Worm (Caenorhabditis elegans) whole organism, L3 larva: ENCODE results near the gene grd-1.

Experiments used
- elt-2 ChIP-seq: sonication (generic microtip); optimal IDR thresholded peaks from 2 replicates; lab custom pipeline; 2016; ENCODE audit warnings: missing genetic modification reagents, mild to moderate bottlenecking, missing genetic modification characterization, missing compliant biosample characterization
- fkh-2 ChIP-seq: fragments of 150-350 bp; optimal IDR thresholded peaks from 2 replicates; lab custom pipeline; 2014; ENCODE audit warnings: missing biosample characterization, missing genetic modification reagents, missing genetic modification characterization
- jun-1 ChIP-seq: fragments of 150-350 bp; optimal IDR thresholded peaks from 2 replicates; lab custom pipeline; 2014; ENCODE audit warnings: missing biosample characterization, missing genetic modification reagents, missing genetic modification characterization
- nhr-43 ChIP-seq: sonication (generic microtip); optimal IDR thresholded peaks from 2 replicates; lab custom pipeline; 2016; ENCODE audit warnings: mild to moderate bottlenecking, missing genetic modification characterization, missing compliant biosample characterization; ENCODE audit not compliant: poor library complexity, severe bottlenecking
- nhr-77 ChIP-seq: fragments of 150-350 bp; optimal IDR thresholded peaks from 2 replicates; lab custom pipeline; 2014; ENCODE audit warnings: missing biosample characterization, missing genetic modification characterization
- ztf-11 ChIP-seq: fragments of 150-350 bp; optimal IDR thresholded peaks from 2 replicates; lab custom pipeline; 2014; ENCODE audit warnings: missing biosample characterization, missing genetic modification characterization

The grd-1 gene

DNA sequence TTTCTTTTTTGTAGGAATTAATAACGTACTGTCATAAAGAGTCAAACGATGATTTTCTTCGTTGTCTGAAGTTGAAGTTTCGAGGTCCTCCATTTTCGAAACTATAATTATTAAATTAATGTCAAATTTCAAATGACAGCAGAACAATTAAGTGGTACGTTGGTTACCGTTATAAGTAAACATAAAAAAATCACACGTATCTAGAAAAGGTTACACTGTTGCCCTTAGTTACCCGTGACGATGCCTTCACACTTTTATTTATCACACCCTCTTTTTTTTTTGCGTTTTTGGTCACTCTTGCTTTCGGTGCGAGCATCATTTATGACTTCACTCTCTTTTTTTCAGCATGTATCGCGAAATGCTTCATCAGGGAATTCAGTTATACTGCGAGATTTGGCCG lies 43.5 kb downstream of the grd-1 start, which contains the start of the genes C05C9.3 and C05C9.2:
Gene C05C9.3 (minus strand): TSS at position 101 of the 400 bp plus-strand sequence.
Gene C05C9.2 (plus strand): TSS at position 346 of the 400 bp plus-strand sequence.
- no peak for TF ChIP-seq fkh-2

DNA sequence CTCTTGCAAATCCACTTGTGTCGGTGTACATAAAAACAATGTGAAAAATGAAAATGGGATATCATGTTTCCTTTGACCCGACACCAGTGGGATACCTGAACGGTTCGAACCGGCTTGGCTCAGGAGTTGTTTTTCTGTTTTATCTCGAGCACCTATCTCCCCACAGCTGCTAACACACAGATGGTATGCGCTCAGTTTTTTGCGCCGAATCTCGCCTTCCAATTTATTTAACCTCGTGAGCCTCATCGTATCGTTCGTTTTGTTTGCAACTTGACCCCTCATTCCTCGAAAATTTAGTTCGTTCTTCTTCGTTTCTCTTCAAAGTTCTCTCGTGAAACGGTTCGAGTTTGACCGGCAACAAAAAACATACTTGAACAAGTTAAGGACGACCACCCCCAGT lies 51.3 kb downstream of the grd-1 start, which contains the start of gene C05C9.1:
Gene C05C9.1 (plus strand): TSS at position 301 of the 400 bp plus-strand sequence.
- TF ChIP-seq jun-1 (tag; lab: Kevin White, UChicago) (no peak), ztf-11 (no peak)

DNA sequence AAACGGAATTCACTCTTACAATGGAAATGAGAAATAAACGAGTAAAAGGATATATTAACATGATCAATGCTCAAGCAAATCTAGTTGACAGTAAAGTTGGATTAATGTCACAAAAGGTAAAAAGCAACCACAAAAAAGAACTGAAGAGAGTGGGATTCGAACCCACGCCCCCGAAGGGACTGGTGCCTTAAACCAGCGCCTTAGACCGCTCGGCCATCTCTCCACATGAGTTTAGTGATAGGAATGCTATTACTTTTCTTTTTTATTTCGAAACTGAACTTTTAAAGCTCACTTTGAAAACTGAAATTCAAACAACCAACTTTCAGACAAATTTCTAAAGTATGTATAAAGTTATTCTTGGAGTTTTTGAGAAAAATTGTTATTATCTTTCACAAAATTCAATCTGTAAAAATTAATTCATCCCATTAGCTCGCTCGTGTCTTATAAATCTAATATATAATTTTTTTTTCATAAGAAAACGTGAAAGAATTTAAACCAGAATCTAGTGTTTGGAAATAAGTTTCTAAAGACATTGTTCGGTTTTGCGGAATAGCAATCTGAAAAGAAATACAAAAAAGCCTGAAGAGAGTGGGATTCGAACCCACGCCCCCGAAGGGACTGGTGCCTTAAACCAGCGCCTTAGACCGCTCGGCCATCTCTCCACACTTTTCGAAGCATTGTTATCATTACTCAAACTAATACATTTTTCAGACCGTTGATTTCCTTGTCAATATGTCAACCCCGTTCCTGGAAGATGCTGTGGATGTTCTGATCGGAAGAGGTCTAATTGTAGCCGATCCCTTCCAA lies 53.7 kb downstream of the grd-1 start:
- TF ChIP-seq nhr-43 (tag; lab: Kevin White, UChicago) (peak; percentile 18), elt-2 (tag; lab: Kevin White, UChicago) (peak; percentile 33), nhr-77 (tag; lab: Kevin White, UChicago) (no peak)
